Fruit fly (Drosophila melanogaster): ENCODE data around the gene Ser12.

The Ser12 gene

dm6 chr2L:2226259-2227121 lies 24.6 kb downstream of the Ser12 start, which contains the start of the genes CG15387 and sau:
CG15387 (minus strand) TSS chr2L:2226294.
sau (plus strand) TSS chr2L:2226342.
- TF ChIP-seq jim (GFP tag; optimal IDR thresholded peaks at IDR 0.05) (no peak), Jra (GFP tag; optimal IDR thresholded peaks at IDR 0.05) (peak; percentile 93), GATAd (GFP tag; optimal IDR thresholded peaks at IDR 0.05) (peak; percentile 91), Rel (GFP tag; optimal IDR thresholded peaks at IDR 0.05) (no peak), Rel (tag; optimal IDR thresholded peaks at IDR 0.05) (peak; percentile 69), lola (GFP tag; optimal IDR thresholded peaks at IDR 0.05) (no peak), Hr83 (GFP tag; optimal IDR thresholded peaks at IDR 0.05; ENCODE audit: poor library complexity, severe bottlenecking) (peak; percentile 33), CG9705 (GFP tag; optimal IDR thresholded peaks at IDR 0.05) (peak; percentile 91), h (GFP tag; optimal IDR thresholded peaks at IDR 0.05) (peak; percentile 95), ey (GFP tag; optimal IDR thresholded peaks at IDR 0.05) (peak; percentile 90), foxo (GFP tag; optimal IDR thresholded peaks at IDR 0.05) (peak; percentile 79 to 93), OdsH (GFP tag; optimal IDR thresholded peaks at IDR 0.05) (peak; percentile 89), sv (GFP tag; optimal IDR thresholded peaks at IDR 0.05) (peak; percentile 84), sage (GFP tag; optimal IDR thresholded peaks at IDR 0.05) (peak; percentile 80), HLH106 (tag; optimal IDR thresholded peaks at IDR 0.05) (peak; percentile 90), Dfd (GFP tag; optimal IDR thresholded peaks at IDR 0.05) (no peak), dmrt93B (GFP tag; optimal IDR thresholded peaks at IDR 0.05) (peak; percentile 77), dl (GFP tag; optimal IDR thresholded peaks at IDR 0.05; ENCODE audit: insufficient read depth in 1 of 2, partially characterized antibody in 2 of 2) (no peak), Sp1 (GFP tag; optimal IDR thresholded peaks at IDR 0.05) (peak; percentile 89), Hr78 (GFP tag; optimal IDR thresholded peaks at IDR 0.05) (no peak), CrebA (GFP tag; optimal IDR thresholded peaks at IDR 0.05; ENCODE audit: borderline replicate concordance) (no peak), brk (GFP tag; optimal IDR thresholded peaks at IDR 0.05) (peak; percentile 87), Mio (GFP tag; optimal IDR thresholded peaks at IDR 0.05) (peak; percentile 62), dsf (GFP tag; optimal IDR thresholded peaks at IDR 0.05; ENCODE audit: borderline replicate concordance) (peak; percentile 91), Hnf4 (GFP tag; optimal IDR thresholded peaks at IDR 0.05) (peak; percentile 96), Abd-B (GFP tag; optimal IDR thresholded peaks at IDR 0.05) (no peak), Myc (optimal IDR thresholded peaks at IDR 0.05) (peak; percentile 23), fru (GFP tag; optimal IDR thresholded peaks at IDR 0.05) (peak; percentile 92), woc (GFP tag; optimal IDR thresholded peaks at IDR 0.05) (peak; percentile 87), psq (GFP tag; optimal IDR thresholded peaks at IDR 0.05) (peak; percentile 90), Vsx2 (GFP tag; optimal IDR thresholded peaks at IDR 0.05; ENCODE audit: partially characterized antibody) (no peak), CG32264 (GFP tag; optimal IDR thresholded peaks at IDR 0.05) (peak; percentile 86), br (GFP tag; optimal IDR thresholded peaks at IDR 0.05) (peak; percentile 93), Dif (GFP tag; optimal IDR thresholded peaks at IDR 0.05; ENCODE audit: partially characterized antibody) (no peak), rgr (GFP tag; optimal IDR thresholded peaks at IDR 0.05) (peak; percentile 94)

dm6 chr2L:2222377-2222776 lies 28.7 kb downstream of the Ser12 start:
- TF ChIP-seq Hr78 (GFP tag; optimal IDR thresholded peaks at IDR 0.05) (no peak), sage (GFP tag; optimal IDR thresholded peaks at IDR 0.05) (peak; percentile 9), Dif (GFP tag; optimal IDR thresholded peaks at IDR 0.05; ENCODE audit: partially characterized antibody) (peak; percentile 25)

- TF ChIP-seq Abd-B (GFP tag; optimal IDR thresholded peaks at IDR 0.05) (no peak), HLH106 (tag; optimal IDR thresholded peaks at IDR 0.05) (peak; percentile 97), Vsx2 (GFP tag; optimal IDR thresholded peaks at IDR 0.05; ENCODE audit: partially characterized antibody) (no peak), tai (GFP tag; optimal IDR thresholded peaks at IDR 0.05) (peak; percentile 97), CG32264 (GFP tag; optimal IDR thresholded peaks at IDR 0.05) (peak; percentile 95), Mio (GFP tag; optimal IDR thresholded peaks at IDR 0.05) (peak; percentile 86), sage (GFP tag; optimal IDR thresholded peaks at IDR 0.05) (peak; percentile 96), CG9705 (GFP tag; optimal IDR thresholded peaks at IDR 0.05) (peak; percentile 89), h (GFP tag; optimal IDR thresholded peaks at IDR 0.05) (peak; percentile 99), rgr (GFP tag; optimal IDR thresholded peaks at IDR 0.05) (peak; percentile 99), dsf (GFP tag; optimal IDR thresholded peaks at IDR 0.05; ENCODE audit: borderline replicate concordance) (peak; percentile 93), pan (optimal IDR thresholded peaks at IDR 0.05) (no peak), dmrt93B (GFP tag; optimal IDR thresholded peaks at IDR 0.05) (peak; percentile 89), usp (GFP tag; optimal IDR thresholded peaks at IDR 0.05) (no peak), jim (GFP tag; optimal IDR thresholded peaks at IDR 0.05) (peak; percentile 83), lola (GFP tag; optimal IDR thresholded peaks at IDR 0.05) (no peak), woc (GFP tag; optimal IDR thresholded peaks at IDR 0.05) (peak; percentile 93), Myc (optimal IDR thresholded peaks at IDR 0.05) (no peak), Hr78 (GFP tag; optimal IDR thresholded peaks at IDR 0.05) (no peak), Jra (GFP tag; optimal IDR thresholded peaks at IDR 0.05) (peak; percentile 98), brk (GFP tag; optimal IDR thresholded peaks at IDR 0.05) (peak; percentile 98), foxo (GFP tag; optimal IDR thresholded peaks at IDR 0.05) (peak; percentile 85 to 98), sv (GFP tag; optimal IDR thresholded peaks at IDR 0.05) (peak; percentile 89), Hnf4 (GFP tag; optimal IDR thresholded peaks at IDR 0.05) (peak; percentile 99), ey (GFP tag; optimal IDR thresholded peaks at IDR 0.05) (peak; percentile 98), Hr83 (GFP tag; optimal IDR thresholded peaks at IDR 0.05; ENCODE audit: poor library complexity, severe bottlenecking) (peak; percentile 100), fru (GFP tag; optimal IDR thresholded peaks at IDR 0.05) (peak; percentile 98), OdsH (GFP tag; optimal IDR thresholded peaks at IDR 0.05) (peak; percentile 99), Dif (GFP tag; optimal IDR thresholded peaks at IDR 0.05; ENCODE audit: partially characterized antibody) (peak; percentile 78), CrebA (GFP tag; optimal IDR thresholded peaks at IDR 0.05; ENCODE audit: borderline replicate concordance) (no peak), N (GFP tag; optimal IDR thresholded peaks at IDR 0.05) (no peak), Dfd (GFP tag; optimal IDR thresholded peaks at IDR 0.05) (no peak), Sp1 (GFP tag; optimal IDR thresholded peaks at IDR 0.05) (peak; percentile 99)
Measured at dm6 chr2L:2221649-2222150, 29.4 kb downstream of the Ser12 start.

All from whole organism, wandering third instar larva.